Worm (Caenorhabditis elegans) whole organism, late embryonic: ENCODE results near the gene tbx-31.

Source experiments
- F13H6.1 ChIP-seq: sonication (generic microtip); optimal IDR thresholded peaks from 2 replicates; lab custom pipeline; 2016; ENCODE audit warnings: missing genetic modification characterization, missing compliant biosample characterization
- K09A11.1 ChIP-seq: sonication (generic microtip); optimal IDR thresholded peaks from 2 replicates; lab custom pipeline; 2017; ENCODE audit warnings: antibody characterized with exemption, mild to moderate bottlenecking, missing genetic modification characterization, missing compliant biosample characterization; ENCODE audit not compliant: insufficient read depth
- Y22D7AL.16 ChIP-seq: sonication (generic microtip); optimal IDR thresholded peaks from 2 replicates; lab custom pipeline; 2016; ENCODE audit warnings: missing genetic modification characterization, missing compliant biosample characterization
- ama-1 ChIP-seq: fragments of 150-350 bp; optimal IDR thresholded peaks from 2 replicates; lab custom pipeline; 2014
- ceh-18 ChIP-seq: sonication (generic microtip); optimal IDR thresholded peaks from 2 replicates; lab custom pipeline; 2016; ENCODE audit warnings: missing genetic modification characterization, missing compliant biosample characterization
- ceh-22 ChIP-seq: sonication (generic microtip); optimal IDR thresholded peaks from 2 replicates; lab custom pipeline; 2017; ENCODE audit warnings: missing biosample characterization, missing genetic modification characterization
- ceh-24 ChIP-seq: sonication (generic microtip); optimal IDR thresholded peaks from 2 replicates; lab custom pipeline; 2016; ENCODE audit warnings: mild to moderate bottlenecking, missing genetic modification characterization, missing compliant biosample characterization
- ceh-30 ChIP-seq: fragments of 150-350 bp; optimal IDR thresholded peaks from 2 replicates; lab custom pipeline; 2014; ENCODE audit warnings: missing biosample characterization, missing genetic modification characterization
- ceh-31 ChIP-seq: sonication (generic microtip); optimal IDR thresholded peaks from 2 replicates; lab custom pipeline; 2016; ENCODE audit warnings: missing genetic modification characterization, missing compliant biosample characterization
- ceh-34 ChIP-seq: sonication (generic microtip); optimal IDR thresholded peaks from 2 replicates; lab custom pipeline; 2016; ENCODE audit warnings: mild to moderate bottlenecking, missing genetic modification characterization, missing compliant biosample characterization
- ceh-45 ChIP-seq: fragments of 200-800 bp; sonication (Bioruptor generic); IDR thresholded peaks from 2 replicates; pipeline ENCODE4 v1.3.6; 2022; ENCODE audit warnings: missing genetic modification reagents, missing genetic modification characterization, missing compliant biosample characterization
- ceh-48 ChIP-seq: sonication (generic microtip); optimal IDR thresholded peaks from 2 replicates; lab custom pipeline; 2016; ENCODE audit warnings: missing genetic modification characterization, inconsistent platforms, missing compliant biosample characterization
- ceh-6 ChIP-seq: fragments of 200-800 bp; sonication (Bioruptor generic); optimal IDR thresholded peaks from 2 replicates; lab custom pipeline; 2018; ENCODE audit warnings: mild to moderate bottlenecking, missing genetic modification characterization, missing compliant biosample characterization
- che-1 ChIP-seq: sonication (generic microtip); optimal IDR thresholded peaks from 2 replicates; lab custom pipeline; 2016; ENCODE audit warnings: mild to moderate bottlenecking, missing genetic modification characterization, missing compliant biosample characterization
- dmd-4 ChIP-seq: sonication (generic microtip); optimal IDR thresholded peaks from 2 replicates; lab custom pipeline; 2016; ENCODE audit warnings: borderline replicate concordance, missing genetic modification characterization, missing compliant biosample characterization
- elt-2 ChIP-seq: sonication (generic microtip); optimal IDR thresholded peaks from 2 replicates; lab custom pipeline; 2016; ENCODE audit warnings: missing genetic modification reagents, missing genetic modification characterization, missing compliant biosample characterization
- elt-4 ChIP-seq: sonication (generic microtip); optimal IDR thresholded peaks from 2 replicates; lab custom pipeline; 2016; ENCODE audit warnings: missing genetic modification characterization, missing compliant biosample characterization
- ets-4 ChIP-seq: sonication (generic microtip); optimal IDR thresholded peaks from 2 replicates; lab custom pipeline; 2016; ENCODE audit warnings: missing genetic modification characterization, missing compliant biosample characterization
- eyg-1 ChIP-seq: sonication (generic microtip); optimal IDR thresholded peaks from 2 replicates; lab custom pipeline; 2016; ENCODE audit warnings: missing genotype, missing genetic modification characterization, missing compliant biosample characterization
- fax-1 ChIP-seq: sonication (generic microtip); optimal IDR thresholded peaks from 2 replicates; lab custom pipeline; 2016; ENCODE audit warnings: missing genotype, missing genetic modification characterization, missing compliant biosample characterization
- fkh-6 ChIP-seq: sonication (generic microtip); optimal IDR thresholded peaks from 2 replicates; lab custom pipeline; 2016; ENCODE audit warnings: missing genetic modification characterization, missing compliant biosample characterization
- hlh-15 ChIP-seq: sonication (generic microtip); optimal IDR thresholded peaks from 2 replicates; lab custom pipeline; 2016; ENCODE audit warnings: missing genetic modification characterization, missing compliant biosample characterization
- hlh-6 ChIP-seq: sonication (generic microtip); optimal IDR thresholded peaks from 2 replicates; lab custom pipeline; 2016; ENCODE audit warnings: missing genotype, missing genetic modification characterization, missing compliant biosample characterization
- hlh-8 ChIP-seq: sonication (generic microtip); optimal IDR thresholded peaks from 2 replicates; lab custom pipeline; 2016; ENCODE audit warnings: missing genotype, missing genetic modification characterization, missing compliant biosample characterization
- lin-11 ChIP-seq: fragments of 200-800 bp; sonication (Bioruptor generic); optimal IDR thresholded peaks from 2 replicates; lab custom pipeline; 2018; ENCODE audit warnings: mild to moderate bottlenecking, missing genetic modification characterization, missing compliant biosample characterization
- madf-2 ChIP-seq: sonication (generic microtip); optimal IDR thresholded peaks from 2 replicates; lab custom pipeline; 2017; ENCODE audit warnings: missing genetic modification characterization, missing compliant biosample characterization
- mec-3 ChIP-seq: sonication (generic microtip); optimal IDR thresholded peaks from 2 replicates; lab custom pipeline; 2016; ENCODE audit warnings: borderline replicate concordance, missing genetic modification characterization, missing compliant biosample characterization
- nhr-232 ChIP-seq: sonication (generic microtip); optimal IDR thresholded peaks from 2 replicates; lab custom pipeline; 2016; ENCODE audit warnings: missing genetic modification characterization, missing compliant biosample characterization
- npax-4 ChIP-seq: sonication (generic microtip); optimal IDR thresholded peaks from 2 replicates; lab custom pipeline; 2016; ENCODE audit warnings: missing genetic modification characterization, missing compliant biosample characterization
- odd-2 ChIP-seq: sonication (generic microtip); optimal IDR thresholded peaks from 2 replicates; lab custom pipeline; 2017; ENCODE audit warnings: antibody characterized with exemption, mild to moderate bottlenecking, missing genetic modification characterization, missing compliant biosample characterization
- pag-3 ChIP-seq: sonication (generic microtip); optimal IDR thresholded peaks from 2 replicates; lab custom pipeline; 2016; ENCODE audit warnings: missing compliant biosample characterization, missing genetic modification characterization, borderline replicate concordance
- pax-1 ChIP-seq: fragments of 150-350 bp; optimal IDR thresholded peaks from 2 replicates; lab custom pipeline; 2014; ENCODE audit warnings: missing biosample characterization, missing genetic modification characterization
- pha-2 ChIP-seq: sonication (generic microtip); optimal IDR thresholded peaks from 2 replicates; lab custom pipeline; 2017; ENCODE audit warnings: mild to moderate bottlenecking, missing genetic modification characterization, missing compliant biosample characterization
- pqm-1 ChIP-seq: sonication (generic microtip); optimal IDR thresholded peaks from 2 replicates; lab custom pipeline; 2016; ENCODE audit warnings: missing genetic modification characterization, missing compliant biosample characterization
- rnt-1 ChIP-seq: sonication (generic microtip); optimal IDR thresholded peaks from 2 replicates; lab custom pipeline; 2016; ENCODE audit warnings: missing genetic modification characterization, missing compliant biosample characterization
- sdc-2 ChIP-seq: sonication (generic microtip); optimal IDR thresholded peaks from 2 replicates; lab custom pipeline; 2016; ENCODE audit warnings: missing genotype, missing genetic modification characterization, missing compliant biosample characterization
- sox-4 ChIP-seq: sonication (generic microtip); optimal IDR thresholded peaks from 2 replicates; lab custom pipeline; 2017; ENCODE audit warnings: mild to moderate bottlenecking, missing genetic modification characterization, inconsistent platforms, missing compliant biosample characterization
- tbx-2 ChIP-seq: sonication (generic microtip); optimal IDR thresholded peaks from 2 replicates; lab custom pipeline; 2016; ENCODE audit warnings: missing genetic modification characterization, missing compliant biosample characterization
- ztf-16 ChIP-seq: sonication (generic microtip); optimal IDR thresholded peaks from 2 replicates; lab custom pipeline; 2017; ENCODE audit warnings: missing genetic modification characterization, missing compliant biosample characterization

tbx-31 gene

DNA sequence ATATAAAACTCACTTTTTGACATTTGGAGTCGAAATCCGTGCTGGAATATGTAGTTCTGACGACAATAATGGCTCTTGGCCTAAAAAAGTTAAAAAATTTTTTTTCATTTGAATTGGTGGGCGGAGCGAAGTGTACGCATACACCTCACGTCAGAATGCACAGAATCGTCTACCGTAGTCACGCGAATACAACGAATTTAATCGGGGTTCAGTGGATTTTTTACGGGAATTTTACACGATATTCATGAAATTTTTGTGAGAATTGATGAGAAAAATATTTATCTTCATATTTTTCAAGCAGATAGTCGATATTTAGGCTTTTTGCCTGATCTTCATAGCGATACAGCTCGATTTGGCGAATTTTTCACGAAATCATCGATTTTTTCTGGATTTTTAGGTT, 5.2 kb downstream of the tbx-31 start, which contains the start of gene R09H3.3:
TSS of gene R09H3.3 (minus strand) at position 101 of the 400 bp plus-strand sequence.
- no peak for TF ChIP-seq tbx-2 (tag; lab: Kevin White, UChicago)
- no peak for TF ChIP-seq dmd-4 (tag; lab: Kevin White, UChicago)
- TF ChIP-seq nhr-232, result no peak
- TF ChIP-seq pax-1 (tag; lab: Kevin White, UChicago), result no peak
- no peak for TF ChIP-seq pha-2 (tag; lab: Kevin White, UChicago)
- TF ChIP-seq ceh-34 (tag; lab: Kevin White, UChicago), result no peak
- TF ChIP-seq ceh-6 (GFP tag; lab: Kevin White, UChicago), result no peak
- TF ChIP-seq ceh-30 (tag; lab: Kevin White, UChicago), result no peak
- TF ChIP-seq npax-4 (tag; lab: Kevin White, UChicago), result no peak
- TF ChIP-seq mec-3, result no peak
- TF ChIP-seq elt-2 (tag; lab: Kevin White, UChicago), result no peak
- no peak for TF ChIP-seq Y22D7AL.16 (tag; lab: Kevin White, UChicago)
- no peak for TF ChIP-seq pqm-1 (tag; lab: Kevin White, UChicago)
- TF ChIP-seq hlh-8 (tag; lab: Kevin White, UChicago), result no peak
- no peak for TF ChIP-seq sox-4 (tag; lab: Kevin White, UChicago)

DNA sequence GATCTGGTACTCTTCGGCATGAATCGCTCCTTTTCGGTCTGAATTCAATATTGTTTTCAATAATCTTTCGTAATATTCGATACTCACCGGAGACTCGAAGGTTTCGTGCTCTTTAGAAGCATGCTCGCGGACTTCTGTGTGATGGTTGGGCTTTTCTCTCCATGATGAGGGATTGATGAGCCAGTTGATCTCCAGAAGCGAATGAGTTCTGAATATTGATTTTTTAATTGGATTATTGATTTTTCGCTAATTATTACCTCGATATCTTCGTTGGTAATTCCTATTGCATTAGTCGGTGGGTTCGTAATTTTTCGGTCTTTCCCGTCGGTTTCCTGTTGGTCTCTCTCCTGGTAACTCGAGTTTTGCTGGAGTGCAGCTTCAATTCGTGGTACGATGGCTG, 6.9 kb downstream of the tbx-31 start:
- TF ChIP-seq rnt-1 (tag; lab: Kevin White, UChicago) (no peak), ceh-31 (no peak), madf-2 (tag; lab: Kevin White, UChicago) (no peak), hlh-15 (tag; lab: Kevin White, UChicago) (no peak), hlh-6 (tag; lab: Kevin White, UChicago) (no peak), ama-1 (lab: Kevin White, UChicago) (no peak), K09A11.1 (tag; lab: Kevin White, UChicago) (no peak), fkh-6 (tag; lab: Kevin White, UChicago) (no peak), dmd-4 (tag; lab: Kevin White, UChicago) (no peak), ceh-24 (no peak), fax-1 (no peak)

DNA sequence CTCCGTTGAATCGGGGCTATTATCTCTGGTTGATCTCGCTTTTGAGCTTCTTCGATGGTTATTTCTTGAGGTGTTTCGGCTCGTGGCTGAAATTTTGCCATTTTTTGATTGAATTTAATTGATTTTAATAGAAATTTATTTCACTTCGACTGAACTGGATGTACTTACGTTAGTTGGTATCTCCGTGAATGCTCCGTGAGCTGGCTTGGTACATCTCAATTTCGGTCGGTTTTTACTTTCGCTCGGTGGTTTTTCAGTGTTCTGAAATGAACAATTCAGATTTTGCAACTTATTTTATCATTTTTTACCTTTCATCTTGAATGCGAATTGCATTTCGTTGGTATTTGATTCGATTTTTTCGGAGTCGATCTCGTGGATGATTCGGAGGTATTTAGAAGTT, 9.0 kb downstream of the tbx-31 start, which contains the start of gene R09H3.2:
TSS of gene R09H3.2 (minus strand) at position 101 of the 400 bp plus-strand sequence.
- TF ChIP-seq ztf-16 (tag; lab: Kevin White, UChicago) (no peak), pag-3 (no peak), odd-2 (tag; lab: Kevin White, UChicago) (no peak), elt-2 (tag; lab: Kevin White, UChicago) (no peak), elt-4 (no peak), ets-4 (tag; lab: Kevin White, UChicago) (no peak), ceh-6 (GFP tag; lab: Kevin White, UChicago) (no peak), pha-2 (tag; lab: Kevin White, UChicago) (no peak), ceh-30 (tag; lab: Kevin White, UChicago) (no peak), ceh-18 (tag; lab: Kevin White, UChicago) (no peak), ceh-45 (no peak), ceh-22 (tag; lab: Kevin White, UChicago) (no peak), hlh-8 (tag; lab: Kevin White, UChicago) (no peak), eyg-1 (tag; lab: Kevin White, UChicago) (no peak), lin-11 (tag; lab: Kevin White, UChicago) (no peak)
- TF ChIP-seq, all 69 proteins: peak for 0

ce11 chrX:1655207-1655606, 18.7 kb downstream of the tbx-31 start, which contains the start of gene tbx-32:
TSS of gene tbx-32 (plus strand) at chrX:1655507.
- TF ChIP-seq pag-3 (no peak), che-1 (tag; lab: Kevin White, UChicago) (no peak), sdc-2 (tag; lab: Kevin White, UChicago) (no peak), F13H6.1 (tag; lab: Kevin White, UChicago) (no peak), tbx-2 (tag; lab: Kevin White, UChicago) (no peak), ceh-48 (tag; lab: Kevin White, UChicago) (no peak), ceh-45 (no peak), fkh-6 (tag; lab: Kevin White, UChicago) (no peak), eyg-1 (tag; lab: Kevin White, UChicago) (no peak)
